Worm (Caenorhabditis elegans) whole organism, young adult: ENCODE data around the gene str-262.

Experiments
- C17E4.6 ChIP-seq: fragments of 200-800 bp; sonication (Bioruptor generic); IDR thresholded peaks from 2 replicates; pipeline ENCODE4 v1.3.6; 2022; ENCODE audit warnings: missing genetic modification reagents, missing genetic modification characterization, missing compliant biosample characterization
- F49E8.2 ChIP-seq: sonication (generic microtip); optimal IDR thresholded peaks from 3 replicates; lab custom pipeline; 2017; ENCODE audit warnings: missing genetic modification characterization, mild to moderate bottlenecking, missing compliant biosample characterization, antibody characterized with exemption, moderate library complexity; ENCODE audit not compliant: insufficient read depth
- hsf-1 ChIP-seq: fragments of 200-800 bp; sonication (Bioruptor generic); IDR thresholded peaks from 2 replicates; pipeline ENCODE4 v1.3.6; 2022; ENCODE audit warnings: missing genetic modification reagents, missing genetic modification characterization, missing compliant biosample characterization
- pha-4 ChIP-seq: fragments of 150-350 bp; sonication (generic microtip); optimal IDR thresholded peaks from 2 replicates; lab custom pipeline; 2014; ENCODE audit warnings: missing biosample characterization, missing genetic modification reagents, missing genetic modification characterization
- sdz-38 ChIP-seq: sonication (generic microtip); optimal IDR thresholded peaks from 2 replicates; lab custom pipeline; 2016; ENCODE audit warnings: missing genotype, missing genetic modification characterization, missing compliant biosample characterization
- unc-62 ChIP-seq: fragments of 150-350 bp; optimal IDR thresholded peaks from 2 replicates; lab custom pipeline; 2014; ENCODE audit warnings: missing biosample characterization, missing genetic modification reagents, missing genetic modification characterization
- ztf-26 ChIP-seq: sonication (generic microtip); optimal IDR thresholded peaks from 2 replicates; lab custom pipeline; 2017; ENCODE audit warnings: missing genetic modification characterization, missing compliant biosample characterization
- ztf-28 ChIP-seq: fragments of 200-800 bp; sonication (Bioruptor generic); IDR thresholded peaks from 2 replicates; pipeline ENCODE4 v1.3.6; 2022; ENCODE audit warnings: missing genetic modification reagents, missing genetic modification characterization, missing compliant biosample characterization

DNA sequence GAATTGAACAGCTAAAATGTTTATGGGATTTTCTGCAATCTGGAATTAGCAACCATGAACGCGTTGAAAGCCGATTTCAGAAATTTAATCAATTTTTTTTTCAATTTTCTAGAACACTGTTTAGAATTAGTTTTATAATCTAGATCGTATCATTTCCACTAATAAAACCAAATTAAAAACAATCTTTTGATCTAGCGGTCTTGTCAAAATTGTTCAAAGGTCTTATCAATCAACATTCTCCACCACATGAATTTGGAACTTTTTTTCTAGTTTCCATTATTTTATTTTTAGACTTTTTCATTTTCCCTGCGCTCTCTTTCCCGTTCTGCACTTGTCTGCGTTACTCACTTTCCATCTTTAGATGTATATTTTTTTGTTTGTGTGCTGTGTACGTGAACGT, 9.8 kb upstream of the str-262 start, which contains the start of gene srp-2:
- TF ChIP-seq ztf-26 (no peak), C17E4.6 (GFP tag; lab: Robert Waterston, UW) (no peak), unc-62 (no peak), F49E8.2 (tag; lab: Kevin White, UChicago) (no peak), sdz-38 (tag; lab: Kevin White, UChicago) (no peak), ztf-28 (no peak), pha-4 (no peak), hsf-1 (GFP tag; lab: Robert Waterston, UW) (no peak)
